Worm (Caenorhabditis elegans) whole organism, L4 larva: ENCODE data around the gene C32D5.8.

Experiments used
- D1046.2 ChIP-seq: fragments of 200-800 bp; sonication (Bioruptor generic); IDR thresholded peaks from 2 replicates; pipeline ENCODE4 v1.3.6; 2022; ENCODE audit warnings: missing genetic modification characterization, missing compliant biosample characterization
- F10B5.3 ChIP-seq: sonication (generic microtip); optimal IDR thresholded peaks from 2 replicates; lab custom pipeline; 2016; ENCODE audit warnings: mild to moderate bottlenecking, missing genetic modification characterization, missing compliant biosample characterization
- F26F4.8 ChIP-seq: fragments of 200-800 bp; sonication (Bioruptor generic); conservative IDR thresholded peaks from 2 replicates; pipeline ENCODE4 v1.3.6; 2022; ENCODE audit warnings: missing genetic modification characterization, missing compliant biosample characterization
- F37D6.2 ChIP-seq: sonication (generic microtip); optimal IDR thresholded peaks from 2 replicates; lab custom pipeline; 2016; ENCODE audit warnings: mild to moderate bottlenecking, missing genetic modification characterization, missing compliant biosample characterization
- F44E2.7 ChIP-seq: fragments of 200-800 bp; sonication (Bioruptor generic); IDR thresholded peaks from 2 replicates; pipeline ENCODE4 v2.1.2; 2022; ENCODE audit warnings: missing genetic modification characterization, missing compliant biosample characterization
- F49E8.2 ChIP-seq: sonication (generic microtip); optimal IDR thresholded peaks from 2 replicates; lab custom pipeline; 2016; ENCODE audit warnings: missing compliant biosample characterization, mild to moderate bottlenecking, missing genetic modification characterization, borderline replicate concordance
- R02D3.7 ChIP-seq: fragments of 150-350 bp; sonication (generic microtip); optimal IDR thresholded peaks from 3 replicates; lab custom pipeline; 2014; ENCODE audit warnings: missing biosample characterization, missing genetic modification characterization
- T20F7.1 ChIP-seq: fragments of 200-800 bp; sonication (Bioruptor generic); optimal IDR thresholded peaks from 2 replicates; lab custom pipeline; 2018; ENCODE audit warnings: mild to moderate bottlenecking, missing genetic modification characterization, missing compliant biosample characterization
- Y48G9A.11 ChIP-seq: fragments of 200-800 bp; sonication (Bioruptor generic); IDR thresholded peaks from 2 replicates; pipeline ENCODE4 v1.3.6; 2022; ENCODE audit warnings: missing genetic modification reagents, missing genetic modification characterization, missing compliant biosample characterization
- Y5F2A.4 ChIP-seq: fragments of 200-800 bp; sonication (Bioruptor generic); optimal IDR thresholded peaks from 2 replicates; lab custom pipeline; 2018; ENCODE audit warnings: mild to moderate bottlenecking, missing genetic modification characterization, missing compliant biosample characterization
- ZK337.2 ChIP-seq: fragments of 200-800 bp; sonication (Bioruptor generic); IDR thresholded peaks from 2 replicates; pipeline ENCODE4 v1.3.6; 2022; ENCODE audit warnings: missing genetic modification reagents, missing genetic modification characterization, missing compliant biosample characterization
- ZK546.5 ChIP-seq, 2 experiments: sonication (generic microtip); optimal IDR thresholded peaks; 2 replicates each; lab custom pipeline; 2017; ENCODE audit warnings: missing biosample characterization in 2 of 2, missing genetic modification characterization in 2 of 2
- attf-4 ChIP-seq: sonication (generic microtip); optimal IDR thresholded peaks from 3 replicates; lab custom pipeline; 2017; ENCODE audit warnings: missing biosample characterization, missing genetic modification characterization
- ceh-20 ChIP-seq: fragments of 200-800 bp; sonication (Bioruptor generic); IDR thresholded peaks from 2 replicates; pipeline ENCODE4 v1.3.6; 2022; ENCODE audit warnings: missing genetic modification reagents, missing genetic modification characterization, missing compliant biosample characterization
- ceh-28 ChIP-seq: fragments of 150-350 bp; optimal IDR thresholded peaks from 2 replicates; lab custom pipeline; 2014; ENCODE audit warnings: missing biosample characterization, missing genetic modification reagents, missing genetic modification characterization
- ceh-32 ChIP-seq: sonication (generic microtip); optimal IDR thresholded peaks from 2 replicates; lab custom pipeline; 2016; ENCODE audit warnings: mild to moderate bottlenecking, missing genetic modification characterization, missing compliant biosample characterization; ENCODE audit not compliant: poor library complexity
- ctbp-1 ChIP-seq: fragments of 200-800 bp; sonication (Bioruptor generic); IDR thresholded peaks from 2 replicates; pipeline ENCODE4 v1.3.6; 2022; ENCODE audit warnings: missing genetic modification reagents, missing genetic modification characterization, missing compliant biosample characterization
- daf-12 ChIP-seq: fragments of 150-350 bp; optimal IDR thresholded peaks from 2 replicates; lab custom pipeline; 2014; ENCODE audit warnings: missing biosample characterization, missing genetic modification reagents, missing genetic modification characterization
- daf-19 ChIP-seq: fragments of 200-800 bp; sonication (Bioruptor generic); conservative IDR thresholded peaks from 2 replicates; pipeline ENCODE4 v1.3.6; 2022; ENCODE audit warnings: missing genetic modification characterization, missing compliant biosample characterization
- dmd-8 ChIP-seq: fragments of 200-800 bp; sonication (Bioruptor generic); IDR thresholded peaks from 2 replicates; pipeline ENCODE4 v1.3.6; 2022; ENCODE audit warnings: missing genetic modification characterization, missing compliant biosample characterization
- dve-1 ChIP-seq: sonication (generic microtip); optimal IDR thresholded peaks from 2 replicates; lab custom pipeline; 2017; ENCODE audit warnings: antibody characterized with exemption, mild to moderate bottlenecking, missing genetic modification characterization, missing compliant biosample characterization; ENCODE audit not compliant: insufficient read depth
- egl-43 ChIP-seq: fragments of 200-800 bp; sonication (Bioruptor generic); IDR thresholded peaks from 2 replicates; pipeline ENCODE4 v1.3.6; 2022; ENCODE audit warnings: missing genetic modification reagents, missing genetic modification characterization, missing compliant biosample characterization
- fkh-10 ChIP-seq: fragments of 150-350 bp; optimal IDR thresholded peaks from 2 replicates; lab custom pipeline; 2014; ENCODE audit warnings: missing biosample characterization, missing genetic modification reagents, missing genetic modification characterization
- fos-1 ChIP-seq: fragments of 150-350 bp; optimal IDR thresholded peaks from 2 replicates; lab custom pipeline; 2014; ENCODE audit warnings: missing biosample characterization, missing genetic modification characterization
- hlh-11 ChIP-seq: fragments of 200-800 bp; sonication (Bioruptor generic); optimal IDR thresholded peaks from 2 replicates; lab custom pipeline; 2018; ENCODE audit warnings: mild to moderate bottlenecking, missing genetic modification characterization, missing compliant biosample characterization
- hlh-30 ChIP-seq: sonication (generic microtip); optimal IDR thresholded peaks from 2 replicates; lab custom pipeline; 2017; ENCODE audit warnings: antibody characterized with exemption, mild to moderate bottlenecking, missing genetic modification characterization, missing compliant biosample characterization; ENCODE audit not compliant: insufficient read depth
- hmg-1.1 ChIP-seq: fragments of 200-800 bp; sonication (Bioruptor generic); IDR thresholded peaks from 2 replicates; pipeline ENCODE4 v1.3.6; 2022; ENCODE audit warnings: missing genetic modification reagents, missing genetic modification characterization, missing compliant biosample characterization
- jun-1 ChIP-seq: fragments of 150-350 bp; optimal IDR thresholded peaks from 2 replicates; lab custom pipeline; 2014; ENCODE audit warnings: missing biosample characterization, missing genetic modification reagents, missing genetic modification characterization
- lin-1 ChIP-seq: fragments of 200-800 bp; sonication (Bioruptor generic); IDR thresholded peaks from 2 replicates; pipeline ENCODE4 v1.3.6; 2022; ENCODE audit warnings: missing genetic modification reagents, missing genetic modification characterization, missing compliant biosample characterization
- lin-15B ChIP-seq: fragments of 150-350 bp; sonication (generic microtip); optimal IDR thresholded peaks from 3 replicates; lab custom pipeline; 2014; ENCODE audit warnings: missing biosample characterization, missing genetic modification characterization
- lin-29 ChIP-seq: fragments of 200-800 bp; sonication (Bioruptor generic); IDR thresholded peaks from 2 replicates; pipeline ENCODE4 v1.3.6; 2022; ENCODE audit warnings: missing genetic modification reagents, missing genetic modification characterization, missing compliant biosample characterization
- lin-38 ChIP-seq: fragments of 200-800 bp; sonication (Bioruptor generic); IDR thresholded peaks from 2 replicates; pipeline ENCODE4 v1.3.6; 2022; ENCODE audit warnings: missing genetic modification reagents, missing genetic modification characterization, missing compliant biosample characterization
- lin-39 ChIP-seq: fragments of 150-350 bp; optimal IDR thresholded peaks from 2 replicates; lab custom pipeline; 2014; ENCODE audit warnings: missing biosample characterization, missing genetic modification reagents, missing genetic modification characterization
- madf-5 ChIP-seq, 2 experiments: fragments of 200-800 bp; sonication (Bioruptor generic); IDR thresholded peaks; 2 replicates each; pipeline ENCODE4 v1.3.6; 2022; ENCODE audit warnings: missing compliant biosample characterization in 2 of 2, missing genetic modification characterization in 2 of 2
- mep-1 ChIP-seq: fragments of 150-350 bp; sonication (generic microtip); optimal IDR thresholded peaks from 3 replicates; lab custom pipeline; 2014; ENCODE audit warnings: missing biosample characterization, missing genetic modification characterization
- mes-2 ChIP-seq: sonication (generic microtip); optimal IDR thresholded peaks from 2 replicates; lab custom pipeline; 2016; ENCODE audit warnings: missing genotype, mild to moderate bottlenecking, missing genetic modification characterization, missing compliant biosample characterization; ENCODE audit not compliant: poor library complexity, severe bottlenecking
- mxl-3 ChIP-seq: fragments of 200-800 bp; sonication (Bioruptor generic); optimal IDR thresholded peaks from 2 replicates; lab custom pipeline; 2018; ENCODE audit warnings: mild to moderate bottlenecking, missing genetic modification characterization, missing compliant biosample characterization
- nhr-11 ChIP-seq: fragments of 150-350 bp; optimal IDR thresholded peaks from 2 replicates; lab custom pipeline; 2014; ENCODE audit warnings: missing biosample characterization, missing genetic modification characterization
- nhr-111 ChIP-seq: fragments of 200-800 bp; sonication (Bioruptor generic); optimal IDR thresholded peaks from 2 replicates; lab custom pipeline; 2018; ENCODE audit warnings: mild to moderate bottlenecking, missing genetic modification characterization, missing compliant biosample characterization
- pha-4 ChIP-seq, 2 experiments: fragments of 150-350 bp in 1 of 2; fragments of 200-800 bp in 1 of 2; sonication (Bioruptor generic) in 1 of 2; IDR thresholded peaks in 1 of 2; optimal IDR thresholded peaks in 1 of 2; 2 replicates each; pipeline versions ENCODE4 v1.3.6 to Lab custom; 2014 to 2022; ENCODE audit warnings: missing genetic modification characterization in 2 of 2, missing genetic modification reagents in 2 of 2, missing biosample characterization in 1 of 2, missing compliant biosample characterization in 1 of 2
- saeg-2 ChIP-seq: fragments of 200-800 bp; sonication (Bioruptor generic); IDR thresholded peaks from 2 replicates; pipeline ENCODE4 v1.3.6; 2022; ENCODE audit warnings: missing genetic modification reagents, missing genetic modification characterization, missing compliant biosample characterization
- skn-1 ChIP-seq: fragments of 150-350 bp; optimal IDR thresholded peaks from 2 replicates; lab custom pipeline; 2014; ENCODE audit warnings: missing biosample characterization, missing genetic modification characterization
- spr-3 ChIP-seq: fragments of 200-800 bp; sonication (Bioruptor generic); optimal IDR thresholded peaks from 2 replicates; lab custom pipeline; 2018; ENCODE audit warnings: mild to moderate bottlenecking, missing genetic modification characterization, missing compliant biosample characterization
- tag-97 ChIP-seq: fragments of 200-800 bp; sonication (Bioruptor generic); IDR thresholded peaks from 2 replicates; pipeline ENCODE4 v1.3.6; 2022; ENCODE audit warnings: missing genetic modification characterization, missing compliant biosample characterization
- tra-1 ChIP-seq: fragments of 200-800 bp; sonication (Bioruptor generic); IDR thresholded peaks from 2 replicates; pipeline ENCODE4 v1.3.6; 2022; ENCODE audit warnings: missing genetic modification reagents, missing genetic modification characterization, missing compliant biosample characterization
- unc-39 ChIP-seq: sonication (generic microtip); optimal IDR thresholded peaks from 2 replicates; lab custom pipeline; 2017; ENCODE audit warnings: missing biosample characterization, missing genetic modification characterization
- unc-62 ChIP-seq, 3 experiments: fragments of 150-350 bp in 1 of 3; sonication (generic microtip); optimal IDR thresholded peaks in 2 of 3; peaks in 1 of 3; 1 replicate in 1 of 3; 2 replicates in 2 of 3; lab custom pipeline; 2014 to 2017; ENCODE audit warnings: missing biosample characterization in 3 of 3, missing genetic modification characterization in 3 of 3, missing genetic modification reagents in 3 of 3, missing genotype in 1 of 3
- vab-7 ChIP-seq: fragments of 200-800 bp; sonication (Bioruptor generic); IDR thresholded peaks from 2 replicates; pipeline ENCODE4 v1.3.6; 2022; ENCODE audit warnings: missing genetic modification reagents, missing genetic modification characterization, missing compliant biosample characterization
- zip-2 ChIP-seq: fragments of 150-350 bp; optimal IDR thresholded peaks from 2 replicates; lab custom pipeline; 2014; ENCODE audit warnings: missing biosample characterization, missing genetic modification characterization
- ztf-7 ChIP-seq: fragments of 150-350 bp; optimal IDR thresholded peaks from 2 replicates; lab custom pipeline; 2014; ENCODE audit warnings: missing biosample characterization, missing genetic modification characterization

The C32D5.8 gene

ce11 chrII:6348360-6348759, 2.6 kb upstream of the C32D5.8 start (continued):
- peak; percentile 98 for TF ChIP-seq hlh-11 (tag; lab: Kevin White, UChicago)
- no peak for TF ChIP-seq unc-39 (tag; lab: Kevin White, UChicago)
- TF ChIP-seq vab-7 (GFP tag; lab: Robert Waterston, UW): no peak
- TF ChIP-seq ceh-32 (tag; lab: Kevin White, UChicago): no peak
- no peak for TF ChIP-seq Y5F2A.4 (GFP tag; lab: Kevin White, UChicago)
- no peak for TF ChIP-seq Y48G9A.11 (GFP tag; lab: Robert Waterston, UW)
- peak; percentile 92 for TF ChIP-seq hmg-1.1 (GFP tag; lab: Robert Waterston, UW)
- no peak for TF ChIP-seq lin-15B (tag; lab: Kevin White, UChicago)
- peak; percentile 100 for TF ChIP-seq hlh-30 (tag; lab: Kevin White, UChicago)
- peak; percentile 90 for TF ChIP-seq nhr-11 (tag; lab: Kevin White, UChicago)
- peak; percentile 78 for TF ChIP-seq egl-43
- peak; percentile 20 for TF ChIP-seq ceh-28 (tag; lab: Kevin White, UChicago)
- TF ChIP-seq lin-39 (tag; lab: Kevin White, UChicago): no peak
- TF ChIP-seq attf-4 (tag; lab: Kevin White, UChicago): peak; percentile 32
- TF ChIP-seq F26F4.8: no peak
- TF ChIP-seq mep-1: peak; percentile 89
- TF ChIP-seq F49E8.2 (tag; lab: Kevin White, UChicago): no peak
- TF ChIP-seq lin-1 (GFP tag; lab: Robert Waterston, UW): peak; percentile 65; the same call in 1 of the 2 replicates
- no peak for TF ChIP-seq skn-1 (tag; lab: Kevin White, UChicago)
- no peak for TF ChIP-seq spr-3 (GFP tag; lab: Kevin White, UChicago)
- TF ChIP-seq R02D3.7 (tag; lab: Kevin White, UChicago): no peak
- TF ChIP-seq saeg-2: no peak
- TF ChIP-seq F37D6.2 (tag; lab: Kevin White, UChicago): peak; percentile 54
- no peak for TF ChIP-seq F44E2.7 (GFP tag; lab: Robert Waterston, UW)
- peak; percentile 73; the same call in 1 of the 2 replicates for TF ChIP-seq tra-1
- peak; percentile 77 for TF ChIP-seq ztf-7
- no peak for TF ChIP-seq daf-19
- no peak for TF ChIP-seq daf-12 (tag; lab: Kevin White, UChicago)
- peak; percentile 79 for TF ChIP-seq ctbp-1 (GFP tag; lab: Robert Waterston, UW)
- TF ChIP-seq dve-1 (tag; lab: Kevin White, UChicago): peak; percentile 97
- TF ChIP-seq ZK337.2: no peak
- peak; percentile 70; the same call in 1 of the 2 replicates for TF ChIP-seq pha-4 (GFP tag; IDR thresholded peaks at IDR 0.05; lab: Robert Waterston, UW)
- TF ChIP-seq pha-4 (tag; optimal IDR thresholded peaks at IDR 0.05; lab: Kevin White, UChicago): peak; percentile 88
- TF ChIP-seq F10B5.3 (tag; lab: Kevin White, UChicago): no peak
- TF ChIP-seq T20F7.1 (GFP tag; lab: Kevin White, UChicago): peak; percentile 51
- TF ChIP-seq madf-5 (GFP tag; IDR thresholded peaks at IDR 0.05; lab: Robert Waterston, UW): 0 out of 4 replicates have a peak, but pooled peaks of 1 of the 2 experiments have one; percentile 23
- TF ChIP-seq ZK546.5 (tag; optimal IDR thresholded peaks at IDR 0.05; lab: Kevin White, UChicago): peak in 1 of 2 experiments; percentile 25
- no peak for TF ChIP-seq lin-29 (GFP tag; lab: Robert Waterston, UW)
- TF ChIP-seq unc-62 (GFP tag; optimal IDR thresholded peaks at IDR 0.05 in 1 of 2; lab: Kevin White, UChicago): peak in 1 of 2 experiments; percentile 99
- no peak for TF ChIP-seq unc-62 (tag; optimal IDR thresholded peaks at IDR 0.05; lab: Kevin White, UChicago)
- peak; percentile 26 for TF ChIP-seq zip-2 (tag; lab: Kevin White, UChicago)
- peak; percentile 74 for TF ChIP-seq lin-38
- peak; percentile 97 for TF ChIP-seq mxl-3 (GFP tag; lab: Kevin White, UChicago)
- peak; percentile 86 for TF ChIP-seq mes-2 (tag; lab: Kevin White, UChicago)
- no peak for TF ChIP-seq dmd-8 (GFP tag; lab: Robert Waterston, UW)
- TF ChIP-seq fkh-10 (GFP tag; lab: Kevin White, UChicago): no peak
- TF ChIP-seq D1046.2 (GFP tag; lab: Robert Waterston, UW): no peak
- no peak for TF ChIP-seq fos-1 (tag; lab: Kevin White, UChicago)
- peak; percentile 83 for TF ChIP-seq ceh-20
- no peak for TF ChIP-seq nhr-111 (GFP tag; lab: Kevin White, UChicago)
- peak; percentile 64 for TF ChIP-seq jun-1 (tag; lab: Kevin White, UChicago)
- no peak for TF ChIP-seq tag-97 (GFP tag; lab: Robert Waterston, UW)
